Fruit fly (Drosophila melanogaster) whole organism, prepupa: ENCODE data around the gene CG13796.
"Not testable (repeated sequence)": the region's sequence is repeated elsewhere in the genome, so short reads cannot be mapped to it uniquely, and the experiment has no call there.

Experiments used
- Blimp-1 ChIP-seq: fragments of 200-800 bp; sonication (Bioruptor generic); optimal IDR thresholded peaks from 3 replicates; lab custom pipeline; 2017; ENCODE audit warnings: missing biosample characterization, missing genetic modification characterization, mild to moderate bottlenecking, moderate library complexity, missing genetic modification reagents
- CG10669 ChIP-seq: fragments of 200-800 bp; sonication (Bioruptor generic); optimal IDR thresholded peaks from 3 replicates; lab custom pipeline; 2018; ENCODE audit warnings: missing biosample characterization, mild to moderate bottlenecking, missing genetic modification characterization, moderate library complexity
- CG11294 ChIP-seq: fragments of 200-800 bp; sonication (Bioruptor generic); IDR thresholded peaks from 2 replicates; pipeline ENCODE4 v1.3.6; 2022; ENCODE audit warnings: missing biosample characterization, missing genetic modification characterization
- CG11902 ChIP-seq: fragments of 200-800 bp; sonication (Bioruptor generic); optimal IDR thresholded peaks from 3 replicates; lab custom pipeline; 2016; ENCODE audit warnings: missing biosample characterization, missing genetic modification characterization
- CG31627 ChIP-seq: fragments of 200-800 bp; sonication (Bioruptor generic); optimal IDR thresholded peaks from 3 replicates; lab custom pipeline; 2016; ENCODE audit warnings: missing biosample characterization, missing genetic modification characterization
- CG32006 ChIP-seq: fragments of 200-800 bp; sonication (Bioruptor generic); optimal IDR thresholded peaks from 3 replicates; lab custom pipeline; 2017; ENCODE audit warnings: missing biosample characterization, mild to moderate bottlenecking, missing genetic modification characterization
- CG34406 ChIP-seq: fragments of 200-800 bp; sonication (Bioruptor generic); optimal IDR thresholded peaks from 3 replicates; lab custom pipeline; 2016; ENCODE audit warnings: missing biosample characterization, missing genetic modification characterization
- CG3919 ChIP-seq: fragments of 200-800 bp; sonication (Bioruptor generic); optimal IDR thresholded peaks from 3 replicates; lab custom pipeline; 2016; ENCODE audit warnings: missing biosample characterization, missing genetic modification characterization
- CG4318 ChIP-seq: fragments of 200-800 bp; sonication (Bioruptor generic); optimal IDR thresholded peaks from 3 replicates; lab custom pipeline; 2017; ENCODE audit warnings: missing biosample characterization, mild to moderate bottlenecking, missing genetic modification characterization
- CG6276 ChIP-seq: fragments of 200-800 bp; sonication (Bioruptor generic); optimal IDR thresholded peaks from 2 replicates; lab custom pipeline; 2017; ENCODE audit warnings: missing biosample characterization, mild to moderate bottlenecking, missing genetic modification characterization
- CG7368 ChIP-seq: fragments of 200-800 bp; sonication (Bioruptor generic); optimal IDR thresholded peaks from 3 replicates; lab custom pipeline; 2016; ENCODE audit warnings: missing biosample characterization, missing genetic modification characterization
- CG8119 ChIP-seq: fragments of 200-800 bp; sonication (Bioruptor generic); IDR thresholded peaks from 3 replicates; pipeline ENCODE4 v1.3.6; 2022; ENCODE audit warnings: missing biosample characterization, missing genetic modification characterization
- CG9139 ChIP-seq: fragments of 200-800 bp; sonication (Bioruptor generic); optimal IDR thresholded peaks from 3 replicates; lab custom pipeline; 2017; ENCODE audit warnings: missing biosample characterization, mild to moderate bottlenecking, missing genetic modification characterization
- Hr39 ChIP-seq: fragments of 200-800 bp; sonication (Bioruptor generic); optimal IDR thresholded peaks from 2 replicates; lab custom pipeline; 2016; ENCODE audit warnings: missing biosample characterization, missing genetic modification characterization
- Hr4 ChIP-seq: fragments of 200-800 bp; sonication (Bioruptor generic); optimal IDR thresholded peaks from 3 replicates; lab custom pipeline; 2016; ENCODE audit warnings: missing biosample characterization, missing genetic modification characterization
- Lpt ChIP-seq: fragments of 200-800 bp; sonication (Bioruptor generic); optimal IDR thresholded peaks from 3 replicates; lab custom pipeline; 2016; ENCODE audit warnings: missing biosample characterization, missing genetic modification characterization
- OdsH ChIP-seq: fragments of 200-800 bp; sonication (Bioruptor generic); optimal IDR thresholded peaks from 3 replicates; lab custom pipeline; 2016; ENCODE audit warnings: missing biosample characterization, missing genetic modification characterization
- Sox102F ChIP-seq: fragments of 200-800 bp; sonication (Bioruptor generic); optimal IDR thresholded peaks from 2 replicates; lab custom pipeline; 2016; ENCODE audit warnings: missing biosample characterization, mild to moderate bottlenecking, missing genetic modification characterization
- achi ChIP-seq: fragments of 200-800 bp; sonication (Bioruptor generic); optimal IDR thresholded peaks from 3 replicates; lab custom pipeline; 2016; ENCODE audit warnings: missing biosample characterization, missing genetic modification characterization
- acj6 ChIP-seq: fragments of 200-800 bp; sonication (Bioruptor generic); optimal IDR thresholded peaks from 3 replicates; lab custom pipeline; 2016; ENCODE audit warnings: missing biosample characterization, missing genetic modification characterization
- cyc ChIP-seq: fragments of 200-800 bp; sonication (Bioruptor generic); optimal IDR thresholded peaks from 3 replicates; lab custom pipeline; 2016; ENCODE audit warnings: missing biosample characterization, missing genetic modification characterization
- eg ChIP-seq: fragments of 200-800 bp; sonication (Bioruptor generic); IDR thresholded peaks from 3 replicates; pipeline ENCODE4 v1.3.6; 2022; ENCODE audit warnings: missing biosample characterization, missing genetic modification characterization
- fd59A ChIP-seq: fragments of 200-800 bp; sonication (Bioruptor generic); optimal IDR thresholded peaks from 2 replicates; lab custom pipeline; 2017; ENCODE audit warnings: missing biosample characterization, mild to moderate bottlenecking, missing genetic modification characterization, missing genetic modification reagents
- fkh ChIP-seq: fragments of 200-800 bp; sonication (Bioruptor generic); optimal IDR thresholded peaks from 3 replicates; lab custom pipeline; 2017; ENCODE audit warnings: missing biosample characterization, mild to moderate bottlenecking, missing genetic modification characterization, moderate library complexity
- lz ChIP-seq: fragments of 200-800 bp; sonication (Bioruptor generic); optimal IDR thresholded peaks from 3 replicates; lab custom pipeline; 2016; ENCODE audit warnings: missing biosample characterization, missing genetic modification characterization
- spab ChIP-seq: fragments of 200-800 bp; sonication (Bioruptor generic); optimal IDR thresholded peaks from 2 replicates; lab custom pipeline; 2017; ENCODE audit warnings: missing biosample characterization, mild to moderate bottlenecking, missing genetic modification characterization, missing genetic modification reagents
- ss ChIP-seq, 2 experiments: fragments of 200-800 bp; sonication (Bioruptor generic); optimal IDR thresholded peaks; 2 replicates in 1 of 2; 3 replicates in 1 of 2; lab custom pipeline; 2017 to 2018; ENCODE audit warnings: mild to moderate bottlenecking in 2 of 2, missing biosample characterization in 2 of 2, missing genetic modification characterization in 2 of 2, moderate library complexity in 1 of 2

The CG13796 gene

dm6 chr2L:7732570-7732969, at the start of gene CG13796:
CG13796 (minus strand) TSS chr2L:7732670.
- not testable (repeated sequence) for TF ChIP-seq CG10669; CG34406 (GFP tag; lab: Kevin White, UChicago); cyc (GFP tag; lab: Kevin White, UChicago)

DNA sequence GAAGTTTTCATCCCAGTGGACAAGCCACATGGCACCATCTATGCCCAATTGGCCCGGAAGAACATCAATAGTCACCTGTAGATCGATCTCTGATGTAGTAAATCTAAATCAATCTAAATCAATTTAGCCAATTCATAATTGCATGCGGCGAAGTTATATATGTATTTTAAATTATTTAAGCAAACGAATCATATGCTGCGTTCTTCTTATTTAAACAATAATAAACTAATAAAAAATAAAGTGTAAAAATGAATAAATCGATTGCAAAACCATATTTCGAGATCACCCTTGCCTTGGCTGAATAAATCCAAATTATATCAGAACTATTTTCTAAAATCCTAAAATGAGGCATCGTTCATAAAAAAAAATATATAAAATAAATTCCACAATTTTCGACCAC, 48.7 kb upstream of the CG13796 start, which contains the start of gene CG7164:
Gene CG7164 (plus strand): TSS at position 301 of the 400 bp plus-strand sequence.
- no peak for TF ChIP-seq cyc (GFP tag; lab: Kevin White, UChicago)
- TF ChIP-seq lz (GFP tag; lab: Kevin White, UChicago), result no peak
- TF ChIP-seq CG7368 (GFP tag; lab: Kevin White, UChicago), result no peak
- no peak for TF ChIP-seq CG34406 (GFP tag; lab: Kevin White, UChicago)
- no peak for TF ChIP-seq Sox102F (GFP tag; lab: Kevin White, UChicago)
- no peak for TF ChIP-seq OdsH (GFP tag; lab: Kevin White, UChicago)
- no peak for TF ChIP-seq achi

- no peak for TF ChIP-seq CG6276 (GFP tag; lab: Kevin White, UChicago)
- TF ChIP-seq cyc (GFP tag; lab: Kevin White, UChicago), result no peak
- no peak for TF ChIP-seq CG32006 (GFP tag; lab: Kevin White, UChicago)
- no peak for TF ChIP-seq ss (GFP tag; optimal IDR thresholded peaks at IDR 0.05; lab: Kevin White, UChicago)
- no peak for TF ChIP-seq Blimp-1 (GFP tag; lab: Kevin White, UChicago)
- no peak for TF ChIP-seq Hr39 (GFP tag; lab: Kevin White, UChicago)
- no peak for TF ChIP-seq fkh (GFP tag; lab: Kevin White, UChicago)
- no peak for TF ChIP-seq Hr4 (GFP tag; lab: Kevin White, UChicago)
- no peak for TF ChIP-seq fd59A (GFP tag; lab: Kevin White, UChicago)
- TF ChIP-seq acj6 (GFP tag; lab: Kevin White, UChicago), result no peak
- TF ChIP-seq CG10669, result no peak
- TF ChIP-seq CG8119 (GFP tag; lab: Robert Waterston, UW), result no peak
- TF ChIP-seq CG11902, result no peak
- TF ChIP-seq CG31627, result no peak
- no peak for TF ChIP-seq CG4318
- TF ChIP-seq Lpt (GFP tag; lab: Kevin White, UChicago), result no peak
- TF ChIP-seq spab (GFP tag; lab: Kevin White, UChicago), result no peak
- TF ChIP-seq CG9139 (GFP tag; lab: Kevin White, UChicago), result no peak
These were observed 47.3 kb upstream of the CG13796 start, which contains the start of gene Uro for dm6 chr2L:7779785-7780184. Uro (plus strand) TSS chr2L:7780085.

DNA sequence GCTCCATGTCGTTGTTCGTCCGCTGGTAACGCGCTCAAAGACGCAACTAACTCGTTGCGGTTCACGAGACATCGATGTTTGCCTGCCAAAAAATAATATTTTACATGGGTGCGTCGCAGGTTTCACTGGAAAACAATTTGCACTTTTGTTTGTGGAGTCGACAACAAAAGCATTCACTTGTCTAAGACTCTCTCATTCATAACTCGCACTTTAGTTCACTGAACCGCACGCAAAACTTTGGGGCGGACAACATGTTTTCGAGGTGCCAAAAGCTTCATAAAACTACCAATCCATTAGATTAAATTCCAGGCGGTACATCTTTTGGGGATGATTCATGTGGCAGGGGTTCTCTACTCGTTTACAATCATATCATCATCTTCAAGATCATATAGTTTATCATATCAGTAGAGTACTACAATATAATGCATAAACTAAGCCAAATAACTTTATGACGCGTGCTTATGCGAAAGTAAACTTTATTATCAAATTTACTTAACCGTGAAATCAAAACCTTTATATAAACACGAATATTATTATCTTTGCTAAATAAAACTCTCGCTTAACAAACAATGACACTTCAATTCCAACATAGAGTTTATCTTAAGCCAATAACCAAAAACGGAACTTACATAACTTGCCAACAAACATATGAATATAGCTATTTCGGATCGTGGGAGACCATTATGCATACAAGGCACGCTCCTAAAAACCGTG, 45.7 kb upstream of the CG13796 start, which contains the start of gene CG7179:
Gene CG7179 (minus strand): TSS at position 51 of the 714 bp plus-strand sequence.
- TF ChIP-seq fkh (GFP tag; lab: Kevin White, UChicago) (peak; percentile 72), acj6 (GFP tag; lab: Kevin White, UChicago) (no peak)
- TF ChIP-seq, all 60 proteins: peak for 1

- no peak for TF ChIP-seq Sox102F (GFP tag; lab: Kevin White, UChicago)
- TF ChIP-seq fkh (GFP tag; lab: Kevin White, UChicago), result peak; percentile 60
- no peak for TF ChIP-seq eg (GFP tag; lab: Robert Waterston, UW)
- TF ChIP-seq CG8119 (GFP tag; lab: Robert Waterston, UW), result no peak
These were observed 42.8 kb upstream of the CG13796 start for dm6 chr2L:7775260-7775659.

DNA sequence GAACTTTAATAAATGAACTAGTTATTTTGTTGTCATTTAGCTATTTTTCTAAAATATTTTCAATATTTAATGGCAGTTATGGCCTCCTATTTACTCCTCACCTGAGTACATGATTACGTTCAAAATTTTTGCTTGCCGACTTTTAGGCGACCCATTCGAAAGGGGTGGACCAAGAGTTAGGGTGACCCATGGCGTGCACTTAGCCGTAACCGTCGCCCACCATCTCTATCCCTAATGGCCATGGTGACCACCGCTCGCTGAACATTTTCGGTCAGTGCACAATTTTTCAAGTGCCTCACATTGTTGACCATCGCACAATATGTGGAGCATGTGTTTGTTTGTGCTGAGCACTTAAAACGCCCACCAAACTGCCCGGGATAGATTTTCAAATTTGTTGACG, 39.4 kb upstream of the CG13796 start:
- TF ChIP-seq CG3919 (GFP tag; lab: Kevin White, UChicago) (no peak), CG11294 (peak; percentile 9; the same call in 1 of the 2 replicates)
